Worm (Caenorhabditis elegans) whole organism, young adult: ENCODE measurements around the gene C02E7.8.

Experiments used
- B0019.2 ChIP-seq: fragments of 200-800 bp; sonication (Bioruptor generic); conservative IDR thresholded peaks from 2 replicates; pipeline ENCODE4 v1.3.6; 2022; ENCODE audit warnings: missing genetic modification reagents, missing genetic modification characterization, missing compliant biosample characterization
- C17E4.6 ChIP-seq: fragments of 200-800 bp; sonication (Bioruptor generic); IDR thresholded peaks from 2 replicates; pipeline ENCODE4 v1.3.6; 2022; ENCODE audit warnings: missing genetic modification reagents, missing genetic modification characterization, missing compliant biosample characterization
- F10E7.11 ChIP-seq: sonication (generic microtip); optimal IDR thresholded peaks from 2 replicates; lab custom pipeline; 2017; ENCODE audit warnings: mild to moderate bottlenecking, missing genetic modification characterization, moderate library complexity, missing compliant biosample characterization
- F22D6.2 ChIP-seq: sonication (generic microtip); optimal IDR thresholded peaks from 2 replicates; lab custom pipeline; 2016; ENCODE audit warnings: mild to moderate bottlenecking, missing genetic modification characterization, missing compliant biosample characterization
- F23B12.7 ChIP-seq: sonication (generic microtip); optimal IDR thresholded peaks from 2 replicates; lab custom pipeline; 2017; ENCODE audit warnings: missing genetic modification characterization, mild to moderate bottlenecking, missing compliant biosample characterization, antibody characterized with exemption, moderate library complexity; ENCODE audit not compliant: insufficient read depth
- F37B4.10 ChIP-seq: fragments of 200-800 bp; sonication (Bioruptor generic); IDR thresholded peaks from 2 replicates; pipeline ENCODE4 v1.3.6; 2022; ENCODE audit warnings: missing genetic modification characterization, missing compliant biosample characterization
- F49E8.2 ChIP-seq: sonication (generic microtip); optimal IDR thresholded peaks from 3 replicates; lab custom pipeline; 2017; ENCODE audit warnings: missing genetic modification characterization, mild to moderate bottlenecking, missing compliant biosample characterization, antibody characterized with exemption, moderate library complexity; ENCODE audit not compliant: insufficient read depth
- F55B11.4 ChIP-seq: sonication (generic microtip); optimal IDR thresholded peaks from 2 replicates; lab custom pipeline; 2016; ENCODE audit warnings: missing compliant biosample characterization, missing genetic modification characterization, borderline replicate concordance; ENCODE audit not compliant: insufficient read depth
- Y53F4B.3 ChIP-seq: fragments of 200-800 bp; sonication (Bioruptor generic); IDR thresholded peaks from 2 replicates; pipeline ENCODE4 v1.3.6; 2022; ENCODE audit warnings: missing genetic modification reagents, missing genetic modification characterization, missing compliant biosample characterization
- Y53G8AR.9 ChIP-seq: fragments of 200-800 bp; sonication (Bioruptor generic); conservative IDR thresholded peaks from 2 replicates; pipeline ENCODE4 v1.3.6; 2022; ENCODE audit warnings: missing genetic modification reagents, missing genetic modification characterization, missing compliant biosample characterization
- akir-1 ChIP-seq: fragments of 200-800 bp; sonication (Bioruptor generic); optimal IDR thresholded peaks from 2 replicates; lab custom pipeline; 2018; ENCODE audit warnings: mild to moderate bottlenecking, missing genetic modification characterization, moderate library complexity, missing compliant biosample characterization
- athp-1 ChIP-seq: sonication (generic microtip); optimal IDR thresholded peaks from 2 replicates; lab custom pipeline; 2017; ENCODE audit warnings: mild to moderate bottlenecking, missing genetic modification characterization, missing compliant biosample characterization
- bed-1 ChIP-seq: fragments of 200-800 bp; sonication (Bioruptor generic); IDR thresholded peaks from 2 replicates; pipeline ENCODE4 v1.3.6; 2022; ENCODE audit warnings: missing genetic modification reagents, missing genetic modification characterization, missing compliant biosample characterization
- ccch-3 ChIP-seq: fragments of 200-800 bp; sonication (Bioruptor generic); optimal IDR thresholded peaks from 2 replicates; lab custom pipeline; 2018; ENCODE audit warnings: mild to moderate bottlenecking, missing genetic modification characterization, missing compliant biosample characterization
- ceh-100 ChIP-seq: fragments of 200-800 bp; sonication (Bioruptor generic); IDR thresholded peaks from 2 replicates; pipeline ENCODE4 v1.3.6; 2022; ENCODE audit warnings: missing genetic modification reagents, missing genetic modification characterization, missing compliant biosample characterization
- efl-1 ChIP-seq: fragments of 150-350 bp; optimal IDR thresholded peaks from 2 replicates; lab custom pipeline; 2014; ENCODE audit warnings: missing biosample characterization, missing genetic modification reagents, missing genetic modification characterization
- egrh-3 ChIP-seq: fragments of 200-800 bp; sonication (Bioruptor generic); IDR thresholded peaks from 2 replicates; pipeline ENCODE4 v1.3.6; 2022; ENCODE audit warnings: missing genetic modification reagents, missing genetic modification characterization, missing compliant biosample characterization
- ekl-4 ChIP-seq: fragments of 200-800 bp; sonication (Bioruptor generic); IDR thresholded peaks from 2 replicates; pipeline ENCODE4 v1.3.6; 2022; ENCODE audit warnings: missing genetic modification reagents, missing genetic modification characterization, missing compliant biosample characterization
- hmg-20 ChIP-seq: fragments of 200-800 bp; sonication (Bioruptor generic); IDR thresholded peaks from 2 replicates; pipeline ENCODE4 v1.3.6; 2022; ENCODE audit warnings: missing genetic modification reagents, missing genetic modification characterization, missing compliant biosample characterization
- hsf-1 ChIP-seq: fragments of 200-800 bp; sonication (Bioruptor generic); IDR thresholded peaks from 2 replicates; pipeline ENCODE4 v1.3.6; 2022; ENCODE audit warnings: missing genetic modification reagents, missing genetic modification characterization, missing compliant biosample characterization
- lin-35 ChIP-seq, 3 experiments: fragments of 150-350 bp in 2 of 3; sonication (generic microtip) in 1 of 3; optimal IDR thresholded peaks; 2 replicates each; lab custom pipeline; 2014 to 2018; ENCODE audit warnings: missing biosample characterization in 3 of 3, missing genetic modification characterization in 3 of 3, missing genetic modification reagents in 3 of 3
- lir-1 ChIP-seq: fragments of 200-800 bp; sonication (Bioruptor generic); conservative IDR thresholded peaks from 2 replicates; pipeline ENCODE4 v1.3.6; 2022; ENCODE audit warnings: missing genetic modification reagents, missing genetic modification characterization, missing compliant biosample characterization
- madf-3 ChIP-seq: fragments of 200-800 bp; sonication (Bioruptor generic); IDR thresholded peaks from 2 replicates; pipeline ENCODE4 v1.3.6; 2022; ENCODE audit warnings: missing genetic modification reagents, missing genetic modification characterization, missing compliant biosample characterization
- mcd-1 ChIP-seq: fragments of 200-800 bp; sonication (Bioruptor generic); IDR thresholded peaks from 2 replicates; pipeline ENCODE4 v1.3.6; 2022; ENCODE audit warnings: missing genetic modification reagents, missing genetic modification characterization, missing compliant biosample characterization
- nhr-120 ChIP-seq: fragments of 200-800 bp; sonication (Bioruptor generic); IDR thresholded peaks from 2 replicates; pipeline ENCODE4 v1.3.6; 2022; ENCODE audit warnings: missing genetic modification characterization, missing compliant biosample characterization
- rpc-1 ChIP-seq, 2 experiments: fragments of 150-350 bp in 1 of 2; sonication (generic microtip) in 1 of 2; optimal IDR thresholded peaks; 2 replicates each; lab custom pipeline; 2014 to 2018; ENCODE audit warnings: missing biosample characterization in 1 of 2, missing genetic modification characterization in 1 of 2, missing genetic modification reagents in 1 of 2, missing genotype in 1 of 2
- snpc-1.1 ChIP-seq: sonication (generic microtip); optimal IDR thresholded peaks from 2 replicates; lab custom pipeline; 2017; ENCODE audit warnings: missing genetic modification characterization, mild to moderate bottlenecking, missing compliant biosample characterization, antibody characterized with exemption, moderate library complexity, missing genotype, missing genetic modification reagents; ENCODE audit not compliant: insufficient read depth
- snpc-3.4 ChIP-seq: sonication (generic microtip); optimal IDR thresholded peaks from 2 replicates; lab custom pipeline; 2017; ENCODE audit warnings: missing genetic modification characterization, mild to moderate bottlenecking, missing compliant biosample characterization, antibody characterized with exemption, moderate library complexity, missing genotype, missing genetic modification reagents
- ztf-3 ChIP-seq: fragments of 200-800 bp; sonication (Bioruptor generic); optimal IDR thresholded peaks from 2 replicates; lab custom pipeline; 2018; ENCODE audit warnings: mild to moderate bottlenecking, missing genetic modification characterization, missing compliant biosample characterization

Gene C02E7.8

ce11 chrV:4951434-4951833, 30.8 kb upstream of the C02E7.8 start, which contains the start of gene str-207:
Gene str-207 (plus strand): TSS chrV:4951734.
- no peak for TF ChIP-seq F22D6.2
- TF ChIP-seq egrh-3 (GFP tag; lab: Robert Waterston, UW) = no peak
- no peak for TF ChIP-seq madf-3
- no peak for TF ChIP-seq rpc-1 (optimal IDR thresholded peaks at IDR 0.05; lab: Kevin White, UChicago)
- no peak for TF ChIP-seq rpc-1 (tag; optimal IDR thresholded peaks at IDR 0.05; lab: Kevin White, UChicago)
- TF ChIP-seq hsf-1 = no peak

ce11 chrV:4948635-4949034, 28.0 kb upstream of the C02E7.8 start, which contains the start of gene str-209:
Gene str-209 (plus strand): TSS chrV:4948935.
- TF ChIP-seq F37B4.10 (no peak), nhr-120 (GFP tag; lab: Robert Waterston, UW) (no peak), athp-1 (no peak), snpc-3.4 (tag; lab: Kevin White, UChicago) (no peak), F49E8.2 (tag; lab: Kevin White, UChicago) (no peak), Y53G8AR.9 (GFP tag; lab: Robert Waterston, UW) (no peak), Y53F4B.3 (GFP tag; lab: Robert Waterston, UW) (no peak)

- TF ChIP-seq C17E4.6 (GFP tag; lab: Robert Waterston, UW) = no peak
These were observed 23.6 kb upstream of the C02E7.8 start, which contains the start of gene str-211 for ce11 chrV:4944219-4944618. Gene str-211 (minus strand): TSS chrV:4944319.

- TF ChIP-seq ccch-3 = no peak
These were observed 16.7 kb upstream of the C02E7.8 start for ce11 chrV:4937337-4937736.

ce11 chrV:4935096-4935495, 14.5 kb upstream of the C02E7.8 start:
- TF ChIP-seq hmg-20 (GFP tag; lab: Robert Waterston, UW) = no peak
- no peak for TF ChIP-seq akir-1 (GFP tag; lab: Kevin White, UChicago)
- no peak for TF ChIP-seq bed-1 (GFP tag; lab: Robert Waterston, UW)
- no peak for TF ChIP-seq snpc-1.1 (tag; lab: Kevin White, UChicago)
- no peak for TF ChIP-seq F55B11.4 (tag; lab: Kevin White, UChicago)
- TF ChIP-seq lin-35 (GFP tag; optimal IDR thresholded peaks at IDR 0.05; lab: Kevin White, UChicago) = no peak
- no peak for TF ChIP-seq efl-1 (GFP tag; lab: Kevin White, UChicago)
- no peak for TF ChIP-seq ceh-100 (GFP tag; lab: Robert Waterston, UW)
- no peak for TF ChIP-seq lir-1 (GFP tag; lab: Robert Waterston, UW)
- TF ChIP-seq F23B12.7 = no peak
- TF ChIP-seq mcd-1 (GFP tag; lab: Robert Waterston, UW) = no peak
- TF ChIP-seq Y53F4B.3 (GFP tag; lab: Robert Waterston, UW) = no peak

ce11 chrV:4934406-4934805, 13.8 kb upstream of the C02E7.8 start, which contains the start of gene catp-2:
Gene catp-2 (plus strand): TSS chrV:4934706.
- TF ChIP-seq hsf-1 (no peak), bed-1 (GFP tag; lab: Robert Waterston, UW) (no peak), B0019.2 (GFP tag; lab: Robert Waterston, UW) (no peak), C17E4.6 (GFP tag; lab: Robert Waterston, UW) (no peak), hmg-20 (GFP tag; lab: Robert Waterston, UW) (no peak), akir-1 (GFP tag; lab: Kevin White, UChicago) (no peak), ztf-3 (GFP tag; lab: Kevin White, UChicago) (no peak), ekl-4 (no peak), F10E7.11 (tag; lab: Kevin White, UChicago) (no peak)
